Worm (Caenorhabditis elegans): ENCODE measurements around the gene Y49F6C.7.

DNA sequence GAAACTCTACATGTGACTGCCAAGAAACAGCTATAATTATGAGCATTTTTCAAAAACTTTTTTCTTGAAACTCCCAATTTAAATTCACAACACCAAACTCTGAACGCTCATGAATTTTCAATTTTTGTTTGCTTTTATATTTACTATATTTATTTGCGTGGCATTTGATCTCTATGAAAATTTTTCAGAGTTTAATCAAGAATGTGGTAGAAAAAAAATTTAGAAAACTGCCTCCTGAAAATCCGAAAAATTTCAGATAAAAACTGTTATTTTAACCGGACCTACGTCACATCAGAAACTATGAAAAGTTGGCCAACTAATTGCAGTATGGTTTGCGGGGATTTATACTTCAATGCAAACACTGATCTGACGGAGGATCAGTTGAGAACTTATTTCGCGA is 36.0 kb downstream of the Y49F6C.7 start, which contains the start of gene irld-27:
- TF ChIP-seq mes-4 (tag; optimal IDR thresholded peaks at IDR 0.05), result no peak
- no peak for TF ChIP-seq efl-1 (GFP tag; optimal IDR thresholded peaks at IDR 0.05)
- no peak for TF ChIP-seq F49E8.2 (tag; optimal IDR thresholded peaks at IDR 0.05; ENCODE audit: insufficient read depth)
- TF ChIP-seq ama-1 (optimal IDR thresholded peaks at IDR 0.05), result no peak
- no peak for TF ChIP-seq ama-1 (GFP tag; optimal IDR thresholded peaks at IDR 0.05)
- no peak for TF ChIP-seq madf-8 (GFP tag; conservative IDR thresholded peaks at IDR 0.05)

All from whole organism, young adult.